Worm (Caenorhabditis elegans) whole organism, L3 larva: Measurements from ENCODE around the gene fmi-1.

ENCODE experiments used
- ama-1 ChIP-seq: fragments of 150-350 bp; optimal IDR thresholded peaks from 2 replicates; lab custom pipeline; 2018
- ceh-82 ChIP-seq: fragments of 150-350 bp; optimal IDR thresholded peaks from 2 replicates; lab custom pipeline; 2014; ENCODE audit warnings: missing biosample characterization, missing genetic modification characterization
- ceh-9 ChIP-seq: sonication (generic microtip); optimal IDR thresholded peaks from 2 replicates; lab custom pipeline; 2018; ENCODE audit warnings: missing biosample characterization, missing genetic modification characterization
- egl-27 ChIP-seq: sonication (generic microtip); optimal IDR thresholded peaks from 4 replicates; lab custom pipeline; 2017; ENCODE audit warnings: missing biosample characterization, missing genetic modification reagents, missing genetic modification characterization
- elt-1 ChIP-seq: fragments of 150-350 bp; optimal IDR thresholded peaks from 2 replicates; lab custom pipeline; 2014; ENCODE audit warnings: missing biosample characterization, missing genetic modification characterization
- elt-2 ChIP-seq: sonication (generic microtip); optimal IDR thresholded peaks from 2 replicates; lab custom pipeline; 2016; ENCODE audit warnings: missing genetic modification reagents, mild to moderate bottlenecking, missing genetic modification characterization, missing compliant biosample characterization
- fkh-10 ChIP-seq: sonication (generic microtip); optimal IDR thresholded peaks from 2 replicates; lab custom pipeline; 2017; ENCODE audit warnings: missing biosample characterization, missing genetic modification reagents, missing genetic modification characterization
- mml-1 ChIP-seq: fragments of 150-350 bp; sonication (generic microtip); optimal IDR thresholded peaks from 3 replicates; lab custom pipeline; 2014; ENCODE audit warnings: missing biosample characterization, missing genetic modification characterization
- nhr-11 ChIP-seq: fragments of 150-350 bp; optimal IDR thresholded peaks from 2 replicates; lab custom pipeline; 2014; ENCODE audit warnings: missing biosample characterization, missing genetic modification characterization
- nhr-43 ChIP-seq: sonication (generic microtip); optimal IDR thresholded peaks from 2 replicates; lab custom pipeline; 2016; ENCODE audit warnings: mild to moderate bottlenecking, missing genetic modification characterization, missing compliant biosample characterization; ENCODE audit not compliant: poor library complexity, severe bottlenecking
- nhr-77 ChIP-seq: fragments of 150-350 bp; optimal IDR thresholded peaks from 2 replicates; lab custom pipeline; 2014; ENCODE audit warnings: missing biosample characterization, missing genetic modification characterization
- snpc-4 ChIP-seq: fragments of 150-350 bp; optimal IDR thresholded peaks from 2 replicates; lab custom pipeline; 2014; ENCODE audit warnings: missing biosample characterization, missing genetic modification characterization
- unc-62 ChIP-seq: fragments of 150-350 bp; sonication (generic microtip); optimal IDR thresholded peaks from 4 replicates; lab custom pipeline; 2014; ENCODE audit warnings: missing biosample characterization, missing genetic modification reagents, missing genetic modification characterization
- ztf-4 ChIP-seq: fragments of 150-350 bp; optimal IDR thresholded peaks from 2 replicates; lab custom pipeline; 2014; ENCODE audit warnings: missing biosample characterization, missing genetic modification characterization

DNA sequence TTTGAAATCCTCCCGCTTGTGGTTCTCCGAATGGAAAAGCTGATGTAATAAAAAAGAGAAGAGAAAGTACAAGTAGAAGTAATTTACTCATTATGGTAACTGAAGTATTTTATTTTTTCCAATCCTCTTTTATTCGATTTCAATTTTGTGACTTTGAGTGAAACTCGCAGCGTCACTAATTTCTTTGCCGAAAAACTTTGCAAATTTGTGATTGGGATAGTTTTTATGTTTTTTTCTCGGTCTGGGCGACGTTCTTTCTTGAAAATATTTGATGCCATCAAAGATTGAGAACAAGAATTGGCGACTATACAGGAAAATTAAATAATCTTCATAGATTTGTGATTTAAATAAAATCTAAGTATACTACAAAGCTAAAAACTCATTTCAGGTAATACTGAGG is 19.3 kb upstream of the fmi-1 start, which contains the start of gene far-4:
- TF ChIP-seq elt-1, result no peak
- TF ChIP-seq elt-2, result no peak
- TF ChIP-seq egl-27 (tag; lab: Kevin White, UChicago), result no peak
- no peak for TF ChIP-seq ceh-9 (tag; lab: Kevin White, UChicago)
- TF ChIP-seq snpc-4 (tag; lab: Kevin White, UChicago), result no peak
- TF ChIP-seq nhr-11, result no peak
- TF ChIP-seq nhr-43 (tag; lab: Kevin White, UChicago), result no peak
- TF ChIP-seq ztf-4, result no peak
- no peak for TF ChIP-seq nhr-77 (tag; lab: Kevin White, UChicago)
- no peak for TF ChIP-seq unc-62 (GFP tag; lab: Kevin White, UChicago)
- TF ChIP-seq fkh-10 (GFP tag; lab: Kevin White, UChicago), result no peak
- TF ChIP-seq mml-1, result no peak
- TF ChIP-seq ama-1 (lab: Kevin White, UChicago), result no peak
- TF ChIP-seq ceh-82 (tag; lab: Kevin White, UChicago), result no peak
